Fruit fly (Drosophila melanogaster) whole organism, pupa: ENCODE measurements around the gene U2af38.

Experiments used
- CG10348 ChIP-seq: fragments of 200-800 bp; sonication (Bioruptor generic); IDR thresholded peaks from 2 replicates; pipeline ENCODE4 v1.3.6; 2022; ENCODE audit warnings: missing biosample characterization, missing genetic modification characterization
- CG12605 ChIP-seq: fragments of 200-800 bp; sonication (Bioruptor generic); IDR thresholded peaks from 2 replicates; pipeline ENCODE4 v1.3.6; 2022; ENCODE audit warnings: missing biosample characterization, missing genetic modification characterization
- CG13204 ChIP-seq: fragments of 200-800 bp; sonication (Bioruptor generic); optimal IDR thresholded peaks from 2 replicates; lab custom pipeline; 2018; ENCODE audit warnings: missing biosample characterization, mild to moderate bottlenecking, missing genetic modification characterization, moderate library complexity
- CG14655 ChIP-seq: fragments of 200-800 bp; sonication (Bioruptor generic); optimal IDR thresholded peaks from 3 replicates; lab custom pipeline; 2017; ENCODE audit warnings: mild to moderate bottlenecking, missing biosample characterization, missing genetic modification reagents, missing genetic modification characterization
- CG15710 ChIP-seq: fragments of 200-800 bp; sonication (Bioruptor generic); optimal IDR thresholded peaks from 2 replicates; lab custom pipeline; 2018; ENCODE audit warnings: missing biosample characterization, mild to moderate bottlenecking, missing genetic modification characterization, moderate library complexity
- CG17806 ChIP-seq: fragments of 200-800 bp; sonication (Bioruptor generic); optimal IDR thresholded peaks from 2 replicates; lab custom pipeline; 2018; ENCODE audit warnings: missing biosample characterization, mild to moderate bottlenecking, missing genetic modification characterization, moderate library complexity
- CG32121 ChIP-seq: fragments of 200-800 bp; sonication (Bioruptor generic); IDR thresholded peaks from 2 replicates; pipeline ENCODE4 v1.3.6; 2022; ENCODE audit warnings: missing biosample characterization, missing genetic modification characterization
- CG34367 ChIP-seq: fragments of 200-800 bp; sonication (Bioruptor generic); optimal IDR thresholded peaks from 2 replicates; lab custom pipeline; 2018; ENCODE audit warnings: missing biosample characterization, mild to moderate bottlenecking, missing genetic modification characterization
- CG4496 ChIP-seq: fragments of 200-800 bp; sonication (Bioruptor generic); IDR thresholded peaks from 3 replicates; pipeline ENCODE4 v1.3.6; 2022; ENCODE audit warnings: missing biosample characterization, missing genetic modification characterization
- CG8159 ChIP-seq: fragments of 200-800 bp; sonication (Bioruptor generic); optimal IDR thresholded peaks from 3 replicates; lab custom pipeline; 2018; ENCODE audit warnings: missing biosample characterization, mild to moderate bottlenecking, missing genetic modification characterization, moderate library complexity
- CG8301 ChIP-seq: fragments of 200-800 bp; sonication (Bioruptor generic); optimal IDR thresholded peaks from 2 replicates; lab custom pipeline; 2018; ENCODE audit warnings: missing biosample characterization, mild to moderate bottlenecking, missing genetic modification characterization
- CG9948 ChIP-seq: fragments of 200-800 bp; sonication (Bioruptor generic); optimal IDR thresholded peaks from 2 replicates; lab custom pipeline; 2018; ENCODE audit warnings: missing biosample characterization, mild to moderate bottlenecking, missing genetic modification characterization, moderate library complexity
- D1 ChIP-seq: fragments of 200-800 bp; sonication (Bioruptor generic); optimal IDR thresholded peaks from 2 replicates; lab custom pipeline; 2018; ENCODE audit warnings: missing biosample characterization, mild to moderate bottlenecking, missing genetic modification characterization, moderate library complexity
- EcR ChIP-seq: fragments of 200-800 bp; sonication (Bioruptor generic); optimal IDR thresholded peaks from 3 replicates; lab custom pipeline; 2019; ENCODE audit warnings: missing biosample characterization, missing genetic modification characterization, mild to moderate bottlenecking, moderate library complexity, missing genetic modification reagents
- Ets98B ChIP-seq: fragments of 200-800 bp; sonication (Bioruptor generic); IDR thresholded peaks from 2 replicates; pipeline ENCODE4 v1.3.6; 2022; ENCODE audit warnings: missing biosample characterization, missing genetic modification characterization
- Pif1A ChIP-seq: fragments of 200-800 bp; sonication (Bioruptor generic); optimal IDR thresholded peaks from 3 replicates; lab custom pipeline; 2016; ENCODE audit warnings: missing biosample characterization, missing genetic modification characterization
- Pif1B ChIP-seq: fragments of 200-800 bp; sonication (Bioruptor generic); optimal IDR thresholded peaks from 3 replicates; lab custom pipeline; 2016; ENCODE audit warnings: missing biosample characterization, missing genetic modification characterization
- Snoo ChIP-seq: fragments of 200-800 bp; sonication (Bioruptor generic); optimal IDR thresholded peaks from 3 replicates; lab custom pipeline; 2017; ENCODE audit warnings: missing biosample characterization, mild to moderate bottlenecking, missing genetic modification characterization, inconsistent platforms
- fd96Ca ChIP-seq: fragments of 200-800 bp; sonication (Bioruptor generic); IDR thresholded peaks from 3 replicates; pipeline ENCODE4 v1.3.6; 2022; ENCODE audit warnings: missing biosample characterization, missing genetic modification characterization
- gl ChIP-seq: fragments of 200-800 bp; sonication (Bioruptor generic); optimal IDR thresholded peaks from 2 replicates; lab custom pipeline; 2018; ENCODE audit warnings: missing biosample characterization, mild to moderate bottlenecking, missing genetic modification characterization
- rn ChIP-seq: fragments of 200-800 bp; sonication (Bioruptor generic); IDR thresholded peaks from 2 replicates; pipeline ENCODE4 v1.3.6; 2022; ENCODE audit warnings: missing biosample characterization, missing genetic modification characterization

Gene U2af38

DNA sequence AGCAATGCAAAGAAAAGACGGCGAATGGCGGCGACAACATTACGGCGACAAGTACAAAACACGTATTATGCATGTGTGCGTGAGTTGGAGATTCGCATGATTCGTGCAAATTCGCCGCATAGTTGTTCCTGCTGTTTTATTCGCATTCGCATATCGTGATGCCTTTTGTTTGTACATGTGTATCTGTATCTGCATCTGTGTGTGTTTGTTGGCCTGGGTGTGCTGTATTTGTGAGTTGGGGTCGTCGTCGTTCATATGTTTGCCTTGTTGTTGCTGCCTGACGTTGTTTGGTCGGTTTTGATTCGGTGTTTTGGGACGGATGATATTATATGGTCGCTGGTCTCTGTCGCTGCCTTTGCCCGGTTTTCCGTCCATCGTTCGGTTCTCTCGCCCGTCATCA is 47.0 kb downstream of the U2af38 start:
- TF ChIP-seq EcR (GFP tag; lab: Kevin White, UChicago) (peak; percentile 94), CG10348 (no peak), CG34367 (no peak)

DNA sequence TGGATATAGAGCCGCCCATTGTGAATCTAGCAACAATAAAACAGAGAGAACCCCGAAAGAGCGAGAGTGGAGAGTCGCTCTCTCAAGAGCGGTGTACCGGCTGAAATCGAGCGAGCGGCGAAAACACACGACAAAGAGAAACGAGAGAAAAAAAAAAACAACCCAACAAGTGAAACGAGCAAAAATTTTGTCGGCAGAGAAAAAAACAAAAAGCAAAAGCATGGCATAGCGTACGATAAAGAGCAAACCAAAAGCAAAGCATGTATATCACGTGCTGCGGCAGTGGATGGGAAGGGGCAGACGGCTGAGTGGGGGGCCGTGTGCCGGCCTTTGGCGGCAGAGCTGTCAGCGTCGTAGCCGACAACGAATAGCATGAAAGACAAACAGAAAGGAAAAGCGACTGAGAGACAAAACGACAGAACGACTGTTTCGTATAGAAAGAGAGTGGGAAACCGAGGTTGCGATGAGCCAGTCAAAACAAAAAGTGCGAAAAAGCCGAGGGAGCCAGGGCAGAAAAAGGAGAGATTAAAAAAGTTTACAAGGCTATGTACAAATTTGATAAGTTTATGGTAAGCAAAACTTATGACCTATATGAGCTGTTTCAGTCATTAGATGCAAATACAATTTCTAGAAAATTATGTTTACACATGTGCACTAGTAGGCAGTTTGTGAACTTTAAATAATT is 47.7 kb downstream of the U2af38 start:
- TF ChIP-seq CG12605 (GFP tag; lab: Robert Waterston, UW) = peak; percentile 95
- peak; percentile 87; the same call in 2 of the 3 replicates for TF ChIP-seq CG4496 (GFP tag; lab: Robert Waterston, UW)
- TF ChIP-seq CG14655 (GFP tag; lab: Kevin White, UChicago) = peak; percentile 50
- TF ChIP-seq Snoo (tag; lab: Kevin White, UChicago) = peak; percentile 55
- TF ChIP-seq CG15710 (tag; lab: Kevin White, UChicago) = peak; percentile 61
- peak; percentile 85; the same call in 1 of the 2 replicates for TF ChIP-seq CG32121 (GFP tag; lab: Robert Waterston, UW)
- peak; percentile 84 for TF ChIP-seq EcR (GFP tag; lab: Kevin White, UChicago)
- TF ChIP-seq CG9948 (tag; lab: Kevin White, UChicago) = no peak
- TF ChIP-seq CG8301 (tag; lab: Kevin White, UChicago) = peak; percentile 25
- peak; percentile 82 for TF ChIP-seq fd96Ca (GFP tag; lab: Robert Waterston, UW)
- TF ChIP-seq CG8159 (tag; lab: Kevin White, UChicago) = peak; percentile 54
- TF ChIP-seq gl = peak; percentile 86
- TF ChIP-seq CG10348 = no peak
- peak; percentile 41 for TF ChIP-seq CG17806
- TF ChIP-seq Pif1A = peak; percentile 80
- TF ChIP-seq Ets98B = peak; percentile 88
- TF ChIP-seq CG34367 = peak; percentile 58
- TF ChIP-seq D1 (tag; lab: Kevin White, UChicago) = no peak
- TF ChIP-seq CG13204 (GFP tag; lab: Kevin White, UChicago) = peak; percentile 90
- peak; percentile 76 for TF ChIP-seq Pif1B (GFP tag; lab: Kevin White, UChicago)
- peak; percentile 20; the same call in 1 of the 2 replicates for TF ChIP-seq rn (GFP tag; lab: Robert Waterston, UW)

DNA sequence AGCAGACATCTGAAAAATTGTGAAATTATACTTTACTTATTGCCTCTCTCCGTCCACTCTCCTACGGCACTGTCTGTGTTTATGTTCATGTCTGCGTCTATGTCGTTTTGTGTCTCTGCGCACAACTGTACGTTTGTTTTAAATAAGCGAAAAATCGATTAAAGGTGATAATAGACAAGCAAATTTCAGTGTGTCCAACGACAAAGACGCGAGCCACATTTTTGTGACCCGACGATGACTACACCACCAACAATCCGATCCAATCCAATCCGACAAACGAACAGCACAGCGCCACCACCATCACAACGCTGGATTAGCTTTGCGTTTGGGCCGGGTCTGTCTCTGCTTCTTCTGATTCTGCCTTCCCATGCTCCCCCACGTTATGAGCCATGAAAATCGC is 49.9 kb downstream of the U2af38 start:
- TF ChIP-seq Pif1A (no peak), CG15710 (tag; lab: Kevin White, UChicago) (no peak), gl (no peak), CG14655 (GFP tag; lab: Kevin White, UChicago) (no peak)

DNA sequence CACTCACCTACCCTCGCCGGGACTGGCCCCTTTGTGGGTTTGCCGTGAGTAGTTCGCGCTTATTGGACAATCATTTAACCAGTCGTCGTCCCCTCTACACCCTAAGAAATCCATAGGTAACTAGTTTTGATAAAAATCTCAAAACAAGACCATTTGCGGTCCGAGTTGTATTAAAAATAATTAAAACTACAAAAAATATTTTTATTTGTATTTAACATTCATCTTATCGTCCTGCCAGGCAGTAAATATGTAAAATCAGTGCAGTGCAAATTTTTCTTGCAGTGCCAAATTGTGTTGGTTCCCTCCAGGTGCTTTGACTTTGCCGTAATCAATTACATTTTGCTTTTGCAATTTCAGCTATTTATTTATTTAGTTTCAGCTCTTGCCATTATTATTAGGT is 50.7 kb downstream of the U2af38 start:
- TF ChIP-seq CG13204 (GFP tag; lab: Kevin White, UChicago) (no peak), Ets98B (peak; percentile 88), CG12605 (GFP tag; lab: Robert Waterston, UW) (0 out of 2 replicates have a peak, but pooled peaks have one; percentile 22), CG4496 (GFP tag; lab: Robert Waterston, UW) (peak; percentile 80), rn (GFP tag; lab: Robert Waterston, UW) (peak; percentile 56; the same call in 1 of the 2 replicates), fd96Ca (GFP tag; lab: Robert Waterston, UW) (peak; percentile 85), CG32121 (GFP tag; lab: Robert Waterston, UW) (peak; percentile 83), CG14655 (GFP tag; lab: Kevin White, UChicago) (no peak), CG34367 (no peak), D1 (tag; lab: Kevin White, UChicago) (no peak), CG10348 (no peak)
- TF ChIP-seq, all 21 proteins: peak for 6

DNA sequence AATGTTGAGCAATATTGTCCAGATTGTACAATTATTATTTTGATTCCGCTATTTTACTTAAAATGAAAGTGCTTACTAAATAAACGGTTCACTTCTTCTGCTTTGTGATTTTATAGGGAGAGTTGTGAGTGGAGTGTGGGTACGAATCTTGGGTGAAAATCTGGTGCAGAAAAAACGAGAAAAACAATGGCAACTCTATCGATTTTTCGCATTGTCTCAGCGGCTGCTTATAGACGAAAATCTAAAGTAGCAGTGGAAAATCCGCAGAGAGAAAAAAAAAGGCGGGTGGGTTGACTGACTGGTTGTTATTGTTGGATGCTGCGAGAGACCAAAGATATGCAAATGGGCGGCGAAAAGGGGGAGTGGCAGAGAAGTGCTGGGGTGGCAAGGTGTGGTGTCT is 51.4 kb downstream of the U2af38 start:
- TF ChIP-seq CG12605 (GFP tag; lab: Robert Waterston, UW) = no peak
- no peak for TF ChIP-seq CG32121 (GFP tag; lab: Robert Waterston, UW)
- no peak for TF ChIP-seq CG14655 (GFP tag; lab: Kevin White, UChicago)
- TF ChIP-seq Pif1A = no peak
- no peak for TF ChIP-seq CG15710 (tag; lab: Kevin White, UChicago)
- TF ChIP-seq EcR (GFP tag; lab: Kevin White, UChicago) = no peak
- TF ChIP-seq CG13204 (GFP tag; lab: Kevin White, UChicago) = no peak
- TF ChIP-seq fd96Ca (GFP tag; lab: Robert Waterston, UW) = no peak
- no peak for TF ChIP-seq CG9948 (tag; lab: Kevin White, UChicago)
- TF ChIP-seq Ets98B = no peak
- no peak for TF ChIP-seq CG10348
- no peak for TF ChIP-seq CG17806
- no peak for TF ChIP-seq rn (GFP tag; lab: Robert Waterston, UW)
- no peak for TF ChIP-seq Pif1B (GFP tag; lab: Kevin White, UChicago)
- TF ChIP-seq CG8159 (tag; lab: Kevin White, UChicago) = no peak
